Fruit fly (Drosophila melanogaster) whole organism, embryonic: ENCODE data around the gene Tti1.

Experiments
- Adf1 ChIP-seq: fragments of 200-800 bp; sonication (Bioruptor generic); IDR thresholded peaks from 2 replicates; pipeline ENCODE4 v1.3.6; 2022; ENCODE audit warnings: missing biosample characterization, missing genetic modification characterization
- CG10209 ChIP-seq: fragments of 200-800 bp; sonication (Bioruptor generic); optimal IDR thresholded peaks from 3 replicates; lab custom pipeline; 2017; ENCODE audit warnings: missing biosample characterization, mild to moderate bottlenecking, missing genetic modification characterization, missing genetic modification reagents
- CG10959 ChIP-seq: fragments of 200-800 bp; sonication (Bioruptor generic); IDR thresholded peaks from 2 replicates; pipeline ENCODE4 v1.3.6; 2022; ENCODE audit warnings: missing biosample characterization, missing genetic modification characterization
- CG11504 ChIP-seq: fragments of 200-800 bp; sonication (Bioruptor generic); optimal IDR thresholded peaks from 3 replicates; lab custom pipeline; 2019; ENCODE audit warnings: missing biosample characterization, mild to moderate bottlenecking, missing genetic modification characterization, moderate library complexity
- CG14441 ChIP-seq: fragments of 200-800 bp; sonication (Bioruptor generic); IDR thresholded peaks from 2 replicates; pipeline ENCODE4 v1.3.6; 2022; ENCODE audit warnings: missing biosample characterization, missing genetic modification characterization
- CG17359 ChIP-seq: fragments of 200-800 bp; sonication (Bioruptor generic); optimal IDR thresholded peaks from 3 replicates; lab custom pipeline; 2018; ENCODE audit warnings: missing biosample characterization, mild to moderate bottlenecking, missing genetic modification characterization, moderate library complexity
- CG17829 ChIP-seq: fragments of 200-800 bp; optimal IDR thresholded peaks from 2 replicates; lab custom pipeline; 2019; ENCODE audit warnings: missing biosample characterization, mild to moderate bottlenecking, missing genetic modification characterization, moderate library complexity
- CG2202 ChIP-seq: fragments of 200-800 bp; sonication (Bioruptor generic); optimal IDR thresholded peaks from 2 replicates; lab custom pipeline; 2018; ENCODE audit warnings: missing biosample characterization, mild to moderate bottlenecking, missing genetic modification characterization
- CG32767 ChIP-seq: fragments of 200-800 bp; sonication (Bioruptor generic); IDR thresholded peaks from 2 replicates; pipeline ENCODE4 v1.3.6; 2022; ENCODE audit warnings: missing biosample characterization, missing genetic modification characterization
- CG34224 ChIP-seq: fragments of 200-800 bp; sonication (Bioruptor generic); IDR thresholded peaks from 3 replicates; pipeline ENCODE4 v1.3.6; 2022; ENCODE audit warnings: missing biosample characterization, missing genetic modification characterization; ENCODE audit not compliant: partially characterized antibody
- CG3847 ChIP-seq: fragments of 200-800 bp; sonication (Bioruptor generic); IDR thresholded peaks from 2 replicates; pipeline ENCODE4 v1.3.6; 2022; ENCODE audit warnings: missing biosample characterization, missing genetic modification characterization
- CG4404 ChIP-seq: fragments of 200-800 bp; sonication (Bioruptor generic); IDR thresholded peaks from 2 replicates; pipeline ENCODE4 v1.3.6; 2022; ENCODE audit warnings: missing biosample characterization, missing genetic modification characterization
- CG4820 ChIP-seq: fragments of 200-800 bp; sonication (Bioruptor generic); optimal IDR thresholded peaks from 3 replicates; lab custom pipeline; 2016; ENCODE audit warnings: missing biosample characterization, missing genetic modification characterization
- CG6654 ChIP-seq: fragments of 200-800 bp; sonication (Bioruptor generic); optimal IDR thresholded peaks from 2 replicates; lab custom pipeline; 2017; ENCODE audit warnings: missing biosample characterization, mild to moderate bottlenecking, missing genetic modification characterization
- CG6813 ChIP-seq: fragments of 200-800 bp; sonication (Bioruptor generic); optimal IDR thresholded peaks from 2 replicates; lab custom pipeline; 2017; ENCODE audit warnings: missing biosample characterization, missing genetic modification characterization, mild to moderate bottlenecking, moderate library complexity, missing genetic modification reagents
- CG7786 ChIP-seq: fragments of 200-800 bp; sonication (Bioruptor generic); optimal IDR thresholded peaks from 2 replicates; lab custom pipeline; 2016; ENCODE audit warnings: missing biosample characterization, missing genetic modification characterization
- CG7928 ChIP-seq: fragments of 200-800 bp; sonication (Bioruptor generic); optimal IDR thresholded peaks from 2 replicates; lab custom pipeline; 2017; ENCODE audit warnings: missing biosample characterization, mild to moderate bottlenecking, missing genetic modification characterization
- CG8478 ChIP-seq: fragments of >200 bp; optimal IDR thresholded peaks from 2 replicates; lab custom pipeline; 2018
- Dbx ChIP-seq: fragments of 200-800 bp; sonication (Bioruptor generic); IDR thresholded peaks from 3 replicates; pipeline ENCODE4 v1.3.6; 2022; ENCODE audit warnings: missing biosample characterization, missing genetic modification characterization
- Doc2 ChIP-seq: fragments of 200-800 bp; sonication (Bioruptor generic); IDR thresholded peaks from 2 replicates; pipeline ENCODE4 v1.3.6; 2022; ENCODE audit warnings: missing biosample characterization, missing genetic modification characterization
- GATAe ChIP-seq: fragments of 200-800 bp; sonication (Bioruptor generic); conservative IDR thresholded peaks from 2 replicates; pipeline ENCODE4 v1.3.6; 2022; ENCODE audit warnings: missing biosample characterization, missing genetic modification characterization
- Gsc ChIP-seq: fragments of 200-800 bp; sonication (Bioruptor generic); IDR thresholded peaks from 2 replicates; pipeline ENCODE4 v1.3.6; 2022; ENCODE audit warnings: missing biosample characterization, missing genetic modification characterization
- HLHmδ ChIP-seq: fragments of 200-800 bp; sonication (Bioruptor generic); optimal IDR thresholded peaks from 2 replicates; lab custom pipeline; 2018; ENCODE audit warnings: missing biosample characterization, mild to moderate bottlenecking, missing genetic modification characterization, moderate library complexity
- Hmr ChIP-seq: fragments of 200-800 bp; sonication (Bioruptor generic); optimal IDR thresholded peaks from 3 replicates; lab custom pipeline; 2017; ENCODE audit warnings: mild to moderate bottlenecking, missing biosample characterization, missing genetic modification reagents, missing genetic modification characterization
- Lhr ChIP-seq: fragments of 200-800 bp; sonication (Bioruptor generic); optimal IDR thresholded peaks from 3 replicates; lab custom pipeline; 2017; ENCODE audit warnings: mild to moderate bottlenecking, missing biosample characterization, missing genetic modification reagents, missing genetic modification characterization
- MBD-R2 ChIP-seq: fragments of 200-800 bp; sonication (Bioruptor generic); IDR thresholded peaks from 2 replicates; pipeline ENCODE4 v1.3.6; 2022; ENCODE audit warnings: missing biosample characterization, missing genetic modification characterization
- Mad ChIP-seq: fragments of 200-800 bp; sonication (Bioruptor generic); optimal IDR thresholded peaks from 2 replicates; lab custom pipeline; 2016; ENCODE audit warnings: missing biosample characterization, missing genetic modification characterization
- Med ChIP-seq: fragments of 200-800 bp; sonication (Bioruptor generic); peaks from one replicate; lab custom pipeline; 2016; ENCODE audit warnings: missing biosample characterization, missing genetic modification characterization, mild to moderate bottlenecking, inconsistent platforms, moderate library complexity
- Nf-YB ChIP-seq: fragments of 200-800 bp; sonication (Bioruptor generic); optimal IDR thresholded peaks from 3 replicates; lab custom pipeline; 2019; ENCODE audit warnings: missing biosample characterization, mild to moderate bottlenecking, missing genetic modification characterization, moderate library complexity
- Pdp1 ChIP-seq, 2 experiments: fragments of 200-800 bp; sonication (Bioruptor generic); optimal IDR thresholded peaks; 3 replicates each; lab custom pipeline; 2016; ENCODE audit warnings: missing biosample characterization in 2 of 2, missing genetic modification characterization in 2 of 2, mild to moderate bottlenecking in 1 of 2, moderate library complexity in 1 of 2
- Spps ChIP-seq: fragments of 200-800 bp; sonication (Bioruptor generic); optimal IDR thresholded peaks from 2 replicates; lab custom pipeline; 2018; ENCODE audit warnings: missing biosample characterization, mild to moderate bottlenecking, missing genetic modification characterization
- ash1 ChIP-seq: fragments of 200-800 bp; sonication (Bioruptor generic); optimal IDR thresholded peaks from 2 replicates; lab custom pipeline; 2018; ENCODE audit warnings: missing biosample characterization, mild to moderate bottlenecking, missing genetic modification characterization
- corto ChIP-seq: fragments of 200-800 bp; sonication (Bioruptor generic); optimal IDR thresholded peaks from 2 replicates; lab custom pipeline; 2016; ENCODE audit warnings: missing biosample characterization, mild to moderate bottlenecking, missing genetic modification characterization, moderate library complexity
- ems ChIP-seq: fragments of 200-800 bp; sonication (Bioruptor generic); optimal IDR thresholded peaks from 3 replicates; lab custom pipeline; 2016; ENCODE audit warnings: missing biosample characterization, missing genetic modification characterization
- fd3F ChIP-seq: fragments of 200-800 bp; sonication (Bioruptor generic); optimal IDR thresholded peaks from 2 replicates; lab custom pipeline; 2018; ENCODE audit warnings: missing biosample characterization, mild to moderate bottlenecking, missing genetic modification characterization, moderate library complexity
- gce ChIP-seq: fragments of 200-800 bp; sonication (Bioruptor generic); IDR thresholded peaks from 3 replicates; pipeline ENCODE4 v1.3.6; 2022; ENCODE audit warnings: missing biosample characterization, missing genetic modification characterization
- insv ChIP-seq, 2 experiments: fragments of 200-800 bp; sonication (Bioruptor generic); optimal IDR thresholded peaks; 3 replicates each; lab custom pipeline; 2016 to 2018; ENCODE audit warnings: missing biosample characterization in 2 of 2, missing genetic modification characterization in 2 of 2
- jing ChIP-seq: fragments of 200-800 bp; sonication (Bioruptor generic); optimal IDR thresholded peaks from 2 replicates; lab custom pipeline; 2018; ENCODE audit warnings: missing biosample characterization, mild to moderate bottlenecking, missing genetic modification characterization
- kay ChIP-seq: fragments of 200-800 bp; sonication (Bioruptor generic); optimal IDR thresholded peaks from 2 replicates; lab custom pipeline; 2016; ENCODE audit warnings: missing biosample characterization, missing genetic modification characterization
- kni ChIP-seq: fragments of 200-800 bp; sonication (Bioruptor generic); optimal IDR thresholded peaks from 3 replicates; lab custom pipeline; 2017; ENCODE audit warnings: mild to moderate bottlenecking, missing biosample characterization, missing genetic modification reagents, missing genetic modification characterization
- lbe ChIP-seq: fragments of 200-800 bp; sonication (Bioruptor generic); optimal IDR thresholded peaks from 2 replicates; lab custom pipeline; 2016; ENCODE audit warnings: missing biosample characterization, mild to moderate bottlenecking, missing genetic modification characterization
- maf-S ChIP-seq: fragments of 200-800 bp; sonication (Bioruptor generic); optimal IDR thresholded peaks from 2 replicates; lab custom pipeline; 2016; ENCODE audit warnings: missing biosample characterization, missing genetic modification characterization
- oc ChIP-seq: fragments of 200-800 bp; sonication (Bioruptor generic); optimal IDR thresholded peaks from 2 replicates; lab custom pipeline; 2018; ENCODE audit warnings: missing biosample characterization, mild to moderate bottlenecking, missing genetic modification characterization, moderate library complexity
- seq ChIP-seq: fragments of 200-800 bp; sonication (Bioruptor generic); IDR thresholded peaks from 2 replicates; pipeline ENCODE4 v1.3.6; 2022; ENCODE audit warnings: missing biosample characterization, missing genetic modification characterization
- slp2 ChIP-seq: fragments of 200-800 bp; sonication (Bioruptor generic); optimal IDR thresholded peaks from 2 replicates; lab custom pipeline; 2016; ENCODE audit warnings: missing biosample characterization, missing genetic modification characterization
- stc ChIP-seq: fragments of 200-800 bp; sonication (Bioruptor generic); IDR thresholded peaks from 2 replicates; pipeline ENCODE4 v1.3.6; 2022; ENCODE audit warnings: missing biosample characterization, missing genetic modification characterization
- tin ChIP-seq: fragments of 200-800 bp; sonication (Bioruptor generic); optimal IDR thresholded peaks from 3 replicates; lab custom pipeline; 2016; ENCODE audit warnings: missing biosample characterization, missing genetic modification characterization
- tx ChIP-seq: fragments of 200-800 bp; sonication (Bioruptor generic); optimal IDR thresholded peaks from 2 replicates; lab custom pipeline; 2016; ENCODE audit warnings: missing biosample characterization, missing genetic modification characterization
- zfh2 ChIP-seq: fragments of 200-800 bp; sonication (Bioruptor generic); optimal IDR thresholded peaks from 2 replicates; lab custom pipeline; 2016; ENCODE audit warnings: missing biosample characterization, missing genetic modification characterization

The Tti1 gene

dm6 chr3R:9710886-9711285, 43.6 kb downstream of the Tti1 start, which contains the start of the genes trbd and dmt (continued):
- TF ChIP-seq kni (GFP tag; lab: Kevin White, UChicago) (no peak), gce (GFP tag; lab: Robert Waterston, UW) (no peak), GATAe (GFP tag; lab: Robert Waterston, UW) (no peak), oc (tag; lab: Kevin White, UChicago) (no peak), stc (GFP tag; lab: Robert Waterston, UW) (no peak), insv (GFP tag; optimal IDR thresholded peaks at IDR 0.05; lab: Kevin White, UChicago) (peak in 1 of 2 experiments; percentile 73), CG17359 (tag; lab: Kevin White, UChicago) (no peak), Adf1 (GFP tag; lab: Robert Waterston, UW) (no peak), CG6813 (GFP tag; lab: Kevin White, UChicago) (no peak), MBD-R2 (GFP tag; lab: Robert Waterston, UW) (no peak), CG8478 (no peak), CG4820 (GFP tag; lab: Kevin White, UChicago) (peak; percentile 30), Spps (tag; lab: Kevin White, UChicago) (no peak), tx (GFP tag; lab: Kevin White, UChicago) (peak; percentile 58), Doc2 (GFP tag; lab: Robert Waterston, UW) (no peak), corto (GFP tag; lab: Kevin White, UChicago) (no peak), maf-S (peak; percentile 69), CG17829 (tag; lab: Kevin White, UChicago) (no peak), CG32767 (no peak), Dbx (GFP tag; lab: Robert Waterston, UW) (no peak), Hmr (GFP tag; lab: Kevin White, UChicago) (no peak), CG7928 (peak; percentile 99), zfh2 (GFP tag; lab: Kevin White, UChicago) (peak; percentile 81), CG4404 (GFP tag; lab: Robert Waterston, UW) (no peak)

- TF ChIP-seq jing (GFP tag; lab: Kevin White, UChicago) (no peak), HLHmδ (GFP tag; lab: Kevin White, UChicago) (no peak), Med (GFP tag; lab: Kevin White, UChicago) (peak; percentile 32), slp2 (GFP tag; lab: Kevin White, UChicago) (no peak), insv (GFP tag; optimal IDR thresholded peaks at IDR 0.05; lab: Kevin White, UChicago) (peak in 1 of 2 experiments; percentile 76), CG10959 (GFP tag; lab: Robert Waterston, UW) (no peak), CG6654 (GFP tag; lab: Kevin White, UChicago) (no peak), ash1 (GFP tag; lab: Kevin White, UChicago) (no peak)
Observed at dm6 chr3R:9710228-9710627, 44.3 kb downstream of the Tti1 start.

- peak; percentile 4 for TF ChIP-seq CG10209
- no peak for TF ChIP-seq CG14441 (GFP tag; lab: Robert Waterston, UW)
- no peak for TF ChIP-seq CG3847 (GFP tag; lab: Robert Waterston, UW)
- no peak for TF ChIP-seq Gsc (GFP tag; lab: Robert Waterston, UW)
- TF ChIP-seq kay, result peak; percentile 38
- TF ChIP-seq CG7786 (GFP tag; lab: Kevin White, UChicago), result peak; percentile 13
- no peak for TF ChIP-seq CG11504 (tag; lab: Kevin White, UChicago)
- TF ChIP-seq Lhr (GFP tag; lab: Kevin White, UChicago), result peak; percentile 92
- TF ChIP-seq CG2202 (tag; lab: Kevin White, UChicago), result peak; percentile 3
- peak; percentile 17 for TF ChIP-seq ems
- TF ChIP-seq HLHmδ (GFP tag; lab: Kevin White, UChicago), result peak; percentile 46
- TF ChIP-seq CG34224 (GFP tag; lab: Robert Waterston, UW), result no peak
- TF ChIP-seq seq (GFP tag; lab: Robert Waterston, UW), result no peak
- no peak for TF ChIP-seq fd3F (GFP tag; lab: Kevin White, UChicago)
- no peak for TF ChIP-seq Nf-YB (GFP tag; lab: Kevin White, UChicago)
- peak; percentile 27 to 63 for TF ChIP-seq Pdp1 (GFP tag; optimal IDR thresholded peaks at IDR 0.05; lab: Kevin White, UChicago)
- peak; percentile 30 for TF ChIP-seq lbe
- peak; percentile 63 for TF ChIP-seq Mad
- TF ChIP-seq tin (GFP tag; lab: Kevin White, UChicago), result peak; percentile 45
Observed at dm6 chr3R:9705008-9705628, 49.4 kb downstream of the Tti1 start, which contains the start of gene Unc-115a. Gene Unc-115a, minus strand, starts transcription at chr3R:9705417.
